Fruit fly (Drosophila melanogaster) whole organism, prepupa: ENCODE results near the gene CG14840.
A peak's percentile ranks its signal among the peaks of the same experiment; 100 is the strongest.

Experiments
- Blimp-1 ChIP-seq: fragments of 200-800 bp; sonication (Bioruptor generic); optimal IDR thresholded peaks from 3 replicates; lab custom pipeline; 2017; ENCODE audit warnings: missing biosample characterization, missing genetic modification characterization, mild to moderate bottlenecking, moderate library complexity, missing genetic modification reagents
- CG10631 ChIP-seq: fragments of 200-800 bp; sonication (Bioruptor generic); optimal IDR thresholded peaks from 2 replicates; lab custom pipeline; 2016; ENCODE audit warnings: missing biosample characterization, missing genetic modification characterization
- CG10669 ChIP-seq: fragments of 200-800 bp; sonication (Bioruptor generic); optimal IDR thresholded peaks from 3 replicates; lab custom pipeline; 2018; ENCODE audit warnings: missing biosample characterization, mild to moderate bottlenecking, missing genetic modification characterization, moderate library complexity
- CG11294 ChIP-seq: fragments of 200-800 bp; sonication (Bioruptor generic); IDR thresholded peaks from 2 replicates; pipeline ENCODE4 v1.3.6; 2022; ENCODE audit warnings: missing biosample characterization, missing genetic modification characterization
- CG11762 ChIP-seq: fragments of 200-800 bp; sonication (Bioruptor generic); optimal IDR thresholded peaks from 3 replicates; lab custom pipeline; 2016; ENCODE audit warnings: missing biosample characterization, missing genetic modification characterization; ENCODE audit not compliant: insufficient read depth
- CG15336 ChIP-seq: fragments of 200-800 bp; sonication (Bioruptor generic); IDR thresholded peaks from 2 replicates; pipeline ENCODE4 v1.3.6; 2022; ENCODE audit warnings: missing biosample characterization, missing genetic modification characterization
- CG1621 ChIP-seq: fragments of 200-800 bp; sonication (Bioruptor generic); optimal IDR thresholded peaks from 3 replicates; lab custom pipeline; 2018; ENCODE audit warnings: missing biosample characterization, mild to moderate bottlenecking, missing genetic modification characterization
- CG16779 ChIP-seq: fragments of 200-800 bp; sonication (Bioruptor generic); optimal IDR thresholded peaks from 3 replicates; lab custom pipeline; 2017; ENCODE audit warnings: missing biosample characterization, mild to moderate bottlenecking, missing genetic modification characterization
- CG3032 ChIP-seq: fragments of 200-800 bp; optimal IDR thresholded peaks from 2 replicates; lab custom pipeline; 2019; ENCODE audit warnings: missing biosample characterization, mild to moderate bottlenecking, missing genetic modification characterization, moderate library complexity
- CG32006 ChIP-seq: fragments of 200-800 bp; sonication (Bioruptor generic); optimal IDR thresholded peaks from 3 replicates; lab custom pipeline; 2017; ENCODE audit warnings: missing biosample characterization, mild to moderate bottlenecking, missing genetic modification characterization
- CG34406 ChIP-seq: fragments of 200-800 bp; sonication (Bioruptor generic); optimal IDR thresholded peaks from 3 replicates; lab custom pipeline; 2016; ENCODE audit warnings: missing biosample characterization, missing genetic modification characterization
- CG4318 ChIP-seq: fragments of 200-800 bp; sonication (Bioruptor generic); optimal IDR thresholded peaks from 3 replicates; lab custom pipeline; 2017; ENCODE audit warnings: missing biosample characterization, mild to moderate bottlenecking, missing genetic modification characterization
- CG6163 ChIP-seq: fragments of 200-800 bp; sonication (Bioruptor generic); IDR thresholded peaks from 3 replicates; pipeline ENCODE4 v1.3.6; 2022; ENCODE audit warnings: missing biosample characterization, missing genetic modification characterization
- CG6276 ChIP-seq: fragments of 200-800 bp; sonication (Bioruptor generic); optimal IDR thresholded peaks from 2 replicates; lab custom pipeline; 2017; ENCODE audit warnings: missing biosample characterization, mild to moderate bottlenecking, missing genetic modification characterization
- CG6792 ChIP-seq: fragments of 200-800 bp; sonication (Bioruptor generic); optimal IDR thresholded peaks from 3 replicates; lab custom pipeline; 2016; ENCODE audit warnings: missing biosample characterization, missing genetic modification characterization
- CG6808 ChIP-seq: fragments of 200-800 bp; sonication (Bioruptor generic); optimal IDR thresholded peaks from 3 replicates; lab custom pipeline; 2017; ENCODE audit warnings: missing biosample characterization, missing genetic modification characterization, mild to moderate bottlenecking, moderate library complexity, missing genetic modification reagents
- CG7368 ChIP-seq: fragments of 200-800 bp; sonication (Bioruptor generic); optimal IDR thresholded peaks from 3 replicates; lab custom pipeline; 2016; ENCODE audit warnings: missing biosample characterization, missing genetic modification characterization
- CG8119 ChIP-seq: fragments of 200-800 bp; sonication (Bioruptor generic); IDR thresholded peaks from 3 replicates; pipeline ENCODE4 v1.3.6; 2022; ENCODE audit warnings: missing biosample characterization, missing genetic modification characterization
- CG8632 ChIP-seq: fragments of 200-800 bp; sonication (Bioruptor generic); optimal IDR thresholded peaks from 3 replicates; lab custom pipeline; 2016; ENCODE audit warnings: missing biosample characterization, missing genetic modification characterization
- CG9139 ChIP-seq: fragments of 200-800 bp; sonication (Bioruptor generic); optimal IDR thresholded peaks from 3 replicates; lab custom pipeline; 2017; ENCODE audit warnings: missing biosample characterization, mild to moderate bottlenecking, missing genetic modification characterization
- Eip78C ChIP-seq: fragments of 200-800 bp; sonication (Bioruptor generic); peaks from one replicate; lab custom pipeline; 2016; ENCODE audit warnings: missing biosample characterization, missing genetic modification characterization
- Ets21C ChIP-seq: fragments of 200-800 bp; sonication (Bioruptor generic); optimal IDR thresholded peaks from 3 replicates; lab custom pipeline; 2016; ENCODE audit warnings: missing biosample characterization, missing genetic modification characterization
- Hr38 ChIP-seq: sonication (Bioruptor generic); optimal IDR thresholded peaks from 2 replicates; lab custom pipeline; 2016; ENCODE audit warnings: missing biosample characterization, missing genetic modification characterization
- Hr39 ChIP-seq: fragments of 200-800 bp; sonication (Bioruptor generic); optimal IDR thresholded peaks from 2 replicates; lab custom pipeline; 2016; ENCODE audit warnings: missing biosample characterization, missing genetic modification characterization
- Hr4 ChIP-seq: fragments of 200-800 bp; sonication (Bioruptor generic); optimal IDR thresholded peaks from 3 replicates; lab custom pipeline; 2016; ENCODE audit warnings: missing biosample characterization, missing genetic modification characterization
- Lpt ChIP-seq: fragments of 200-800 bp; sonication (Bioruptor generic); optimal IDR thresholded peaks from 3 replicates; lab custom pipeline; 2016; ENCODE audit warnings: missing biosample characterization, missing genetic modification characterization
- Met ChIP-seq: fragments of 200-800 bp; sonication (Bioruptor generic); optimal IDR thresholded peaks from 3 replicates; lab custom pipeline; 2016; ENCODE audit warnings: missing biosample characterization, missing genetic modification characterization
- OdsH ChIP-seq: fragments of 200-800 bp; sonication (Bioruptor generic); optimal IDR thresholded peaks from 3 replicates; lab custom pipeline; 2016; ENCODE audit warnings: missing biosample characterization, missing genetic modification characterization
- Smox ChIP-seq: fragments of 200-800 bp; sonication (Bioruptor generic); optimal IDR thresholded peaks from 3 replicates; lab custom pipeline; 2016; ENCODE audit warnings: missing biosample characterization, missing genetic modification characterization
- Sox102F ChIP-seq: fragments of 200-800 bp; sonication (Bioruptor generic); optimal IDR thresholded peaks from 2 replicates; lab custom pipeline; 2016; ENCODE audit warnings: missing biosample characterization, mild to moderate bottlenecking, missing genetic modification characterization
- Sox15 ChIP-seq: fragments of 200-800 bp; sonication (Bioruptor generic); optimal IDR thresholded peaks from 3 replicates; lab custom pipeline; 2016; ENCODE audit warnings: missing biosample characterization, missing genetic modification characterization
- dac ChIP-seq: fragments of 200-800 bp; sonication (Bioruptor generic); optimal IDR thresholded peaks from 2 replicates; lab custom pipeline; 2017; ENCODE audit warnings: missing biosample characterization, mild to moderate bottlenecking, missing genetic modification characterization
- dsx ChIP-seq: fragments of 200-800 bp; optimal IDR thresholded peaks from 3 replicates; lab custom pipeline; 2019; ENCODE audit warnings: missing biosample characterization, mild to moderate bottlenecking, missing genetic modification characterization, moderate library complexity; ENCODE audit not compliant: poor library complexity, severe bottlenecking
- eg ChIP-seq: fragments of 200-800 bp; sonication (Bioruptor generic); IDR thresholded peaks from 3 replicates; pipeline ENCODE4 v1.3.6; 2022; ENCODE audit warnings: missing biosample characterization, missing genetic modification characterization
- fd59A ChIP-seq: fragments of 200-800 bp; sonication (Bioruptor generic); optimal IDR thresholded peaks from 2 replicates; lab custom pipeline; 2017; ENCODE audit warnings: missing biosample characterization, mild to moderate bottlenecking, missing genetic modification characterization, missing genetic modification reagents
- fd85E ChIP-seq: fragments of 200-800 bp; sonication (Bioruptor generic); optimal IDR thresholded peaks from 3 replicates; lab custom pipeline; 2016; ENCODE audit warnings: missing biosample characterization, missing genetic modification characterization
- fkh ChIP-seq: fragments of 200-800 bp; sonication (Bioruptor generic); optimal IDR thresholded peaks from 3 replicates; lab custom pipeline; 2017; ENCODE audit warnings: missing biosample characterization, mild to moderate bottlenecking, missing genetic modification characterization, moderate library complexity
- lz ChIP-seq: fragments of 200-800 bp; sonication (Bioruptor generic); optimal IDR thresholded peaks from 3 replicates; lab custom pipeline; 2016; ENCODE audit warnings: missing biosample characterization, missing genetic modification characterization
- pdm3 ChIP-seq: fragments of 200-800 bp; sonication (Bioruptor generic); optimal IDR thresholded peaks from 3 replicates; lab custom pipeline; 2016; ENCODE audit warnings: missing biosample characterization, missing genetic modification characterization
- salr ChIP-seq, 2 experiments: fragments of 200-800 bp; sonication (Bioruptor generic); optimal IDR thresholded peaks; 3 replicates each; lab custom pipeline; 2016 to 2018; ENCODE audit warnings: missing biosample characterization in 2 of 2, missing genetic modification characterization in 2 of 2, mild to moderate bottlenecking in 1 of 2
- spab ChIP-seq: fragments of 200-800 bp; sonication (Bioruptor generic); optimal IDR thresholded peaks from 2 replicates; lab custom pipeline; 2017; ENCODE audit warnings: missing biosample characterization, mild to moderate bottlenecking, missing genetic modification characterization, missing genetic modification reagents
- ss ChIP-seq, 2 experiments: fragments of 200-800 bp; sonication (Bioruptor generic); optimal IDR thresholded peaks; 2 replicates in 1 of 2; 3 replicates in 1 of 2; lab custom pipeline; 2017 to 2018; ENCODE audit warnings: mild to moderate bottlenecking in 2 of 2, missing biosample characterization in 2 of 2, missing genetic modification characterization in 2 of 2, moderate library complexity in 1 of 2
- svp ChIP-seq: fragments of 200-800 bp; sonication (Bioruptor generic); peaks from one replicate; lab custom pipeline; 2016; ENCODE audit warnings: missing biosample characterization, missing genetic modification characterization
- topi ChIP-seq: fragments of 200-800 bp; sonication (Bioruptor generic); optimal IDR thresholded peaks from 3 replicates; lab custom pipeline; 2016; ENCODE audit warnings: missing biosample characterization, missing genetic modification characterization
- vri ChIP-seq: fragments of 200-800 bp; sonication (Bioruptor generic); optimal IDR thresholded peaks from 3 replicates; lab custom pipeline; 2016; ENCODE audit warnings: missing biosample characterization, mild to moderate bottlenecking, missing genetic modification characterization

CG14840 gene

DNA sequence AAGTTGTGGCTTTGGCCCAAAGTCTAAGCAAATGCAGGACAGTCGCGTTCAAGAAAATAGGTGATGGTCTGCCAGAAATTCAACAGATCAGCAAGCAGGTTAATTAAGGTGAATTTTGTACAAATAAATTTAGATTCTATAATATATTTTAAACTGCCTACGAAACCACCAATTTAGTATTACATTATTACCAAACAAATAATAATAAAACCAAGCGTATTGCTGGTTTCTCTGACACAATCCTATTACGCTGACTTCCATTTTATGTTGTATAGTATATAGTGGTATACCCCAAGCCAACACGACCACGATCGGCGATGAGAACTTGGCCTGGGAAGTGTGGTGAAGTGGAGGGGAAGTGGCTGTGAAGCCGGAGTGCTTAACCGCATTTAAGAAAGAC, 30.4 kb upstream of the CG14840 start (continued):
- TF ChIP-seq CG11294 (GFP tag; lab: Robert Waterston, UW) (peak; percentile 59), lz (GFP tag; lab: Kevin White, UChicago) (peak; percentile 77), Hr4 (GFP tag; lab: Kevin White, UChicago) (peak; percentile 82), CG10669 (GFP tag; lab: Kevin White, UChicago) (peak; percentile 83), CG6163 (GFP tag; lab: Robert Waterston, UW) (peak; percentile 79; the same call in 2 of the 3 replicates), Smox (GFP tag; lab: Kevin White, UChicago) (peak; percentile 83), CG32006 (GFP tag; lab: Kevin White, UChicago) (peak; percentile 91), spab (GFP tag; lab: Kevin White, UChicago) (peak; percentile 81), Eip78C (GFP tag; lab: Kevin White, UChicago) (peak; percentile 98), CG16779 (tag; lab: Kevin White, UChicago) (peak; percentile 77), CG8632 (GFP tag; lab: Kevin White, UChicago) (peak; percentile 75), CG6808 (GFP tag; lab: Kevin White, UChicago) (peak; percentile 90)

DNA sequence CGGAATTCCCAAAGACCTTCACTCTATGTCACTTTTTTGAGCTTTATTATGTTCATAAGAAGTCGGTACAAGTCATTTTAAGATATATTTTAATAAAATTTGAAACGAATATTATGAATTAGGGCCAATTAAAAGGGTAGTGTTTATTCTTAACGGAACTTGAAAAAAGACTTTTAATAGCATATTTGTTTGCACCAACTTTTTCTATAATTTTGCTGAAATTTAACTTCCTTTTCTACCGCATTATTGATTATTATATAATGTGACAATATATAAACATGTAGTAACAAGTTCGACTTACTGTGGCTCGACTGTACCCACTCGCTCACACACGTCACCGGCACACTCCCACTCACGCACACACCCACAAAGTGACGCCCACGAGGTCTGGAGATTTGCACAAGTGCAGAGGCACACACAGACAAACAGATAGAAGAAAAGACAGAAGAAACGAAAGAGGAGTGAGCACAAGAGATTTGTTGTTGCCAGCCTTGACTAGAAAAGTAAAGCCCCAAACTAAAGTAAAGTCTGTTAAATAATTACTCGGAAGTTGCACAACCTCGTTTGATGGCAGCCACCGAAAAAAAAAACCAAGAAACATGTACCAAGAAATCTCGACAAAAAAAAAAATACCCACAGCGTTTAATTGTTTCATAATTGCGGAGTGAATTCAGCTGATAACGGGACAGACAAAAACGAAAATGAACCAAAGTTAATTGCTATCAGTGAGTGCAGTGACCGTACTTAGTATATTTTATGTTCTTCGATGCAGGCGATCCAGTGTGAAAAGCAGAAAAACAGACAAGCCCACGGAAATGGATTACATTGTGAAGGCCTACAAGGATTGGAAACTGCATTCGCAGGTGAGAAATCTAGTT, 29.2 kb upstream of the CG14840 start:
- peak; percentile 43 for TF ChIP-seq CG34406 (GFP tag; lab: Kevin White, UChicago)
- TF ChIP-seq dsx (GFP tag; lab: Kevin White, UChicago): peak; percentile 6
- peak; percentile 45 for TF ChIP-seq fkh (GFP tag; lab: Kevin White, UChicago)
- TF ChIP-seq CG15336 (GFP tag; lab: Robert Waterston, UW): peak; percentile 53
- TF ChIP-seq Met: peak; percentile 63
- TF ChIP-seq CG6792 (GFP tag; lab: Kevin White, UChicago): peak; percentile 32
- TF ChIP-seq vri (GFP tag; lab: Kevin White, UChicago): peak; percentile 82
- TF ChIP-seq pdm3 (GFP tag; lab: Kevin White, UChicago): peak; percentile 64
- TF ChIP-seq dac (GFP tag; lab: Kevin White, UChicago): peak; percentile 16
- no peak for TF ChIP-seq CG1621 (tag; lab: Kevin White, UChicago)
- TF ChIP-seq CG4318 (GFP tag; lab: Kevin White, UChicago): peak; percentile 58
- peak; percentile 41 for TF ChIP-seq Hr39
- TF ChIP-seq Sox15 (GFP tag; lab: Kevin White, UChicago): peak; percentile 17
- TF ChIP-seq CG11762: no peak
- 0 out of 3 replicates have a peak, but pooled peaks have one; percentile 36 for TF ChIP-seq eg (GFP tag; lab: Robert Waterston, UW)
- peak; percentile 69 for TF ChIP-seq Hr4 (GFP tag; lab: Kevin White, UChicago)
- TF ChIP-seq CG3032: peak; percentile 41
- peak; percentile 31 for TF ChIP-seq Ets21C (GFP tag; lab: Kevin White, UChicago)
- TF ChIP-seq fd59A: peak; percentile 14
- peak; percentile 0 for TF ChIP-seq Blimp-1
- TF ChIP-seq Sox102F: peak; percentile 38
- TF ChIP-seq salr (GFP tag; optimal IDR thresholded peaks at IDR 0.05; lab: Kevin White, UChicago): peak in 1 of 2 experiments; percentile 16
- peak; percentile 54 for TF ChIP-seq lz (GFP tag; lab: Kevin White, UChicago)
- TF ChIP-seq CG7368 (GFP tag; lab: Kevin White, UChicago): no peak
- TF ChIP-seq svp (GFP tag; lab: Kevin White, UChicago): peak; percentile 79
- no peak for TF ChIP-seq CG11294 (GFP tag; lab: Robert Waterston, UW)
- peak; percentile 33 for TF ChIP-seq CG10669 (GFP tag; lab: Kevin White, UChicago)
- TF ChIP-seq Smox (GFP tag; lab: Kevin White, UChicago): peak; percentile 58
- TF ChIP-seq Hr38: no peak
- TF ChIP-seq CG8119: peak; percentile 68
- no peak for TF ChIP-seq CG16779 (tag; lab: Kevin White, UChicago)
- peak in 1 of 2 experiments; percentile 44 for TF ChIP-seq ss (GFP tag; optimal IDR thresholded peaks at IDR 0.05; lab: Kevin White, UChicago)
- peak; percentile 28 for TF ChIP-seq Lpt (GFP tag; lab: Kevin White, UChicago)
- TF ChIP-seq CG8632 (GFP tag; lab: Kevin White, UChicago): peak; percentile 44
- TF ChIP-seq fd85E (GFP tag; lab: Kevin White, UChicago): no peak
- TF ChIP-seq topi (GFP tag; lab: Kevin White, UChicago): peak; percentile 57
- TF ChIP-seq CG10631 (GFP tag; lab: Kevin White, UChicago): peak; percentile 44
- TF ChIP-seq spab (GFP tag; lab: Kevin White, UChicago): peak; percentile 29
- TF ChIP-seq CG9139 (GFP tag; lab: Kevin White, UChicago): no peak
- peak; percentile 61 for TF ChIP-seq OdsH (GFP tag; lab: Kevin White, UChicago)
- peak; percentile 34 for TF ChIP-seq CG6808 (GFP tag; lab: Kevin White, UChicago)
- TF ChIP-seq CG6276 (GFP tag; lab: Kevin White, UChicago): peak; percentile 66
